Fruit fly (Drosophila melanogaster): ENCODE data around the gene Mpcp2.

- TF ChIP-seq usp (GFP tag; optimal IDR thresholded peaks at IDR 0.05) (no peak), EcR (GFP tag; optimal IDR thresholded peaks at IDR 0.05) (no peak), psq (optimal IDR thresholded peaks at IDR 0.05) (no peak), Dll (optimal IDR thresholded peaks at IDR 0.05) (no peak), pan (optimal IDR thresholded peaks at IDR 0.05) (no peak)
These were observed 27.5 kb upstream of the Mpcp2 start for dm6 chr3L:14509981-14510380.

Data from whole organism.